Worm (Caenorhabditis elegans) whole organism, young adult: ENCODE data around the gene F11A10.6.

Experiments used
- B0019.2 ChIP-seq: fragments of 200-800 bp; sonication (Bioruptor generic); conservative IDR thresholded peaks from 2 replicates; pipeline ENCODE4 v1.3.6; 2022; ENCODE audit warnings: missing genetic modification reagents, missing genetic modification characterization, missing compliant biosample characterization
- C17E4.6 ChIP-seq: fragments of 200-800 bp; sonication (Bioruptor generic); IDR thresholded peaks from 2 replicates; pipeline ENCODE4 v1.3.6; 2022; ENCODE audit warnings: missing genetic modification reagents, missing genetic modification characterization, missing compliant biosample characterization
- F39B2.1 ChIP-seq: fragments of 200-800 bp; sonication (Bioruptor generic); IDR thresholded peaks from 2 replicates; pipeline ENCODE4 v1.3.6; 2022; ENCODE audit warnings: missing genetic modification reagents, missing genetic modification characterization, missing compliant biosample characterization
- F55B11.4 ChIP-seq: sonication (generic microtip); optimal IDR thresholded peaks from 2 replicates; lab custom pipeline; 2016; ENCODE audit warnings: missing compliant biosample characterization, missing genetic modification characterization, borderline replicate concordance; ENCODE audit not compliant: insufficient read depth
- K11D2.4 ChIP-seq: fragments of 200-800 bp; sonication (Bioruptor generic); IDR thresholded peaks from 2 replicates; pipeline ENCODE4 v1.3.6; 2022; ENCODE audit warnings: missing genetic modification reagents, missing genetic modification characterization, missing compliant biosample characterization
- akir-1 ChIP-seq: fragments of 200-800 bp; sonication (Bioruptor generic); optimal IDR thresholded peaks from 2 replicates; lab custom pipeline; 2018; ENCODE audit warnings: mild to moderate bottlenecking, missing genetic modification characterization, moderate library complexity, missing compliant biosample characterization
- aptf-3 ChIP-seq: fragments of 200-800 bp; sonication (Bioruptor generic); IDR thresholded peaks from 2 replicates; pipeline ENCODE4 v1.3.6; 2022; ENCODE audit warnings: missing genetic modification characterization, missing compliant biosample characterization
- atf-7 ChIP-seq: sonication (generic microtip); optimal IDR thresholded peaks from 2 replicates; lab custom pipeline; 2017; ENCODE audit warnings: mild to moderate bottlenecking, missing genetic modification characterization, missing compliant biosample characterization
- athp-1 ChIP-seq: sonication (generic microtip); optimal IDR thresholded peaks from 2 replicates; lab custom pipeline; 2017; ENCODE audit warnings: mild to moderate bottlenecking, missing genetic modification characterization, missing compliant biosample characterization
- attf-5 ChIP-seq: fragments of 200-800 bp; sonication (Bioruptor generic); optimal IDR thresholded peaks from 2 replicates; lab custom pipeline; 2018; ENCODE audit warnings: mild to moderate bottlenecking, missing genetic modification characterization, missing compliant biosample characterization
- cebp-1 ChIP-seq, 2 experiments: fragments of 200-800 bp in 1 of 2; sonication (Bioruptor generic) in 1 of 2; sonication (generic microtip) in 1 of 2; IDR thresholded peaks in 1 of 2; optimal IDR thresholded peaks in 1 of 2; 2 replicates each; pipeline versions ENCODE4 v1.3.6 to Lab custom; 2017 to 2022; ENCODE audit warnings: missing compliant biosample characterization in 2 of 2, missing genetic modification characterization in 2 of 2, mild to moderate bottlenecking in 1 of 2, missing genetic modification reagents in 1 of 2, moderate library complexity in 1 of 2
- cebp-2 ChIP-seq: fragments of 200-800 bp; sonication (Bioruptor generic); IDR thresholded peaks from 2 replicates; pipeline ENCODE4 v1.3.6; 2022; ENCODE audit warnings: missing genetic modification characterization, missing compliant biosample characterization
- ceh-40 ChIP-seq: fragments of 200-800 bp; sonication (Bioruptor generic); IDR thresholded peaks from 2 replicates; pipeline ENCODE4 v1.3.6; 2022; ENCODE audit warnings: missing genetic modification characterization, missing compliant biosample characterization
- ceh-79 ChIP-seq: sonication (generic microtip); optimal IDR thresholded peaks from 2 replicates; lab custom pipeline; 2017; ENCODE audit warnings: mild to moderate bottlenecking, missing genetic modification characterization, missing compliant biosample characterization
- die-1 ChIP-seq: sonication (generic microtip); optimal IDR thresholded peaks from 2 replicates; lab custom pipeline; 2016; ENCODE audit warnings: missing genotype, mild to moderate bottlenecking, missing genetic modification characterization, missing compliant biosample characterization
- egrh-3 ChIP-seq: fragments of 200-800 bp; sonication (Bioruptor generic); IDR thresholded peaks from 2 replicates; pipeline ENCODE4 v1.3.6; 2022; ENCODE audit warnings: missing genetic modification reagents, missing genetic modification characterization, missing compliant biosample characterization
- fkh-3 ChIP-seq: sonication (generic microtip); optimal IDR thresholded peaks from 2 replicates; lab custom pipeline; 2016; ENCODE audit warnings: mild to moderate bottlenecking, missing genetic modification characterization, missing compliant biosample characterization
- him-1 ChIP-seq: sonication (generic microtip); optimal IDR thresholded peaks from 2 replicates; lab custom pipeline; 2016; ENCODE audit warnings: missing genotype, missing genetic modification reagents, missing genetic modification characterization, missing compliant biosample characterization
- hlh-12 ChIP-seq: sonication (generic microtip); optimal IDR thresholded peaks from 2 replicates; lab custom pipeline; 2016; ENCODE audit warnings: missing genetic modification characterization, missing compliant biosample characterization
- hmg-1.2 ChIP-seq: fragments of 200-800 bp; sonication (Bioruptor generic); IDR thresholded peaks from 2 replicates; pipeline ENCODE4 v1.3.6; 2022; ENCODE audit warnings: missing genetic modification reagents, missing genetic modification characterization, missing compliant biosample characterization
- hmg-20 ChIP-seq: fragments of 200-800 bp; sonication (Bioruptor generic); IDR thresholded peaks from 2 replicates; pipeline ENCODE4 v1.3.6; 2022; ENCODE audit warnings: missing genetic modification reagents, missing genetic modification characterization, missing compliant biosample characterization
- hrde-1 ChIP-seq: sonication (generic microtip); optimal IDR thresholded peaks from 2 replicates; lab custom pipeline; 2016; ENCODE audit warnings: missing genetic modification characterization, mild to moderate bottlenecking, missing compliant biosample characterization, moderate library complexity, missing genotype, missing genetic modification reagents, borderline replicate concordance
- hsf-1 ChIP-seq: fragments of 200-800 bp; sonication (Bioruptor generic); IDR thresholded peaks from 2 replicates; pipeline ENCODE4 v1.3.6; 2022; ENCODE audit warnings: missing genetic modification reagents, missing genetic modification characterization, missing compliant biosample characterization
- lag-1 ChIP-seq: fragments of 200-800 bp; sonication (Bioruptor generic); IDR thresholded peaks from 2 replicates; pipeline ENCODE4 v1.3.6; 2022; ENCODE audit warnings: missing genetic modification reagents, missing genetic modification characterization, missing compliant biosample characterization
- let-526 ChIP-seq: fragments of 200-800 bp; sonication (Bioruptor generic); IDR thresholded peaks from 2 replicates; pipeline ENCODE4 v1.3.6; 2022; ENCODE audit warnings: missing genetic modification reagents, missing genetic modification characterization, missing compliant biosample characterization
- lin-40 ChIP-seq: sonication (generic microtip); optimal IDR thresholded peaks from 2 replicates; lab custom pipeline; 2016; ENCODE audit warnings: missing genetic modification characterization, mild to moderate bottlenecking, missing compliant biosample characterization, missing genotype, missing genetic modification reagents
- lin-54 ChIP-seq: fragments of 200-800 bp; sonication (Bioruptor generic); optimal IDR thresholded peaks from 2 replicates; lab custom pipeline; 2018; ENCODE audit warnings: mild to moderate bottlenecking, missing genetic modification characterization, missing compliant biosample characterization
- madf-3 ChIP-seq: fragments of 200-800 bp; sonication (Bioruptor generic); IDR thresholded peaks from 2 replicates; pipeline ENCODE4 v1.3.6; 2022; ENCODE audit warnings: missing genetic modification reagents, missing genetic modification characterization, missing compliant biosample characterization
- mxl-1 ChIP-seq: sonication (generic microtip); optimal IDR thresholded peaks from 2 replicates; lab custom pipeline; 2016; ENCODE audit warnings: missing genetic modification characterization, missing compliant biosample characterization
- nfyb-1 ChIP-seq: fragments of 200-800 bp; sonication (Bioruptor generic); IDR thresholded peaks from 2 replicates; pipeline ENCODE4 v1.3.6; 2022; ENCODE audit warnings: missing genetic modification reagents, missing genetic modification characterization, missing compliant biosample characterization
- pbrm-1 ChIP-seq: fragments of 200-800 bp; sonication (Bioruptor generic); IDR thresholded peaks from 2 replicates; pipeline ENCODE4 v1.3.6; 2022; ENCODE audit warnings: missing genetic modification reagents, missing genetic modification characterization, missing compliant biosample characterization
- rec-8 ChIP-seq, 2 experiments: sonication (generic microtip); optimal IDR thresholded peaks; 2 replicates each; lab custom pipeline; 2016; ENCODE audit warnings: mild to moderate bottlenecking in 2 of 2, missing genetic modification characterization in 2 of 2, missing genetic modification reagents in 2 of 2, missing genotype in 2 of 2, missing biosample characterization in 1 of 2, missing compliant biosample characterization in 1 of 2, moderate library complexity in 1 of 2
- repo-1 ChIP-seq: sonication (generic microtip); optimal IDR thresholded peaks from 2 replicates; lab custom pipeline; 2017; ENCODE audit warnings: mild to moderate bottlenecking, missing genetic modification characterization, missing compliant biosample characterization
- sea-2 ChIP-seq: fragments of 200-800 bp; sonication (Bioruptor generic); IDR thresholded peaks from 2 replicates; pipeline ENCODE4 v1.3.6; 2022; ENCODE audit warnings: missing genetic modification characterization, missing compliant biosample characterization
- snpc-1.3 ChIP-seq: sonication (generic microtip); optimal IDR thresholded peaks from 2 replicates; lab custom pipeline; 2017; ENCODE audit warnings: missing genetic modification characterization, mild to moderate bottlenecking, missing compliant biosample characterization, antibody characterized with exemption, moderate library complexity, missing genotype, missing genetic modification reagents; ENCODE audit not compliant: insufficient read depth
- sptf-2 ChIP-seq: fragments of 200-800 bp; sonication (Bioruptor generic); optimal IDR thresholded peaks from 2 replicates; lab custom pipeline; 2018; ENCODE audit warnings: mild to moderate bottlenecking, missing genetic modification characterization, missing compliant biosample characterization
- tbx-9 ChIP-seq: sonication (generic microtip); optimal IDR thresholded peaks from 2 replicates; lab custom pipeline; 2016; ENCODE audit warnings: borderline replicate concordance, missing genetic modification characterization, inconsistent platforms, missing compliant biosample characterization
- unc-130 ChIP-seq: sonication (generic microtip); optimal IDR thresholded peaks from 2 replicates; lab custom pipeline; 2016; ENCODE audit warnings: missing genetic modification reagents, missing genetic modification characterization, missing compliant biosample characterization
- unc-62 ChIP-seq: fragments of 150-350 bp; optimal IDR thresholded peaks from 2 replicates; lab custom pipeline; 2014; ENCODE audit warnings: missing biosample characterization, missing genetic modification reagents, missing genetic modification characterization
- xnd-1 ChIP-seq: sonication (generic microtip); optimal IDR thresholded peaks from 2 replicates; lab custom pipeline; 2016; ENCODE audit warnings: missing genotype, missing genetic modification reagents, missing genetic modification characterization, missing compliant biosample characterization
- zfh-2 ChIP-seq: fragments of 200-800 bp; sonication (Bioruptor generic); conservative IDR thresholded peaks from 2 replicates; pipeline ENCODE4 v1.3.6; 2022; ENCODE audit warnings: missing genetic modification reagents, missing genetic modification characterization, missing compliant biosample characterization
- ztf-6 ChIP-seq: fragments of 200-800 bp; sonication (Bioruptor generic); IDR thresholded peaks from 2 replicates; pipeline ENCODE4 v1.3.6; 2022; ENCODE audit warnings: missing genetic modification reagents, missing genetic modification characterization, missing compliant biosample characterization

Gene F11A10.6

ce11 chrIV:12111477-12111876 lies 22.0 kb upstream of the F11A10.6 start, which contains the start of gene dlc-2:
dlc-2 (minus strand) TSS chrIV:12111577.
- TF ChIP-seq atf-7 (no peak), aptf-3 (no peak), hmg-20 (GFP tag; lab: Robert Waterston, UW) (no peak), F55B11.4 (tag; lab: Kevin White, UChicago) (no peak), athp-1 (tag; lab: Kevin White, UChicago) (no peak), snpc-1.3 (tag; lab: Kevin White, UChicago) (no peak), cebp-1 (GFP tag; IDR thresholded peaks at IDR 0.05; lab: Robert Waterston, UW) (no peak), cebp-1 (tag; optimal IDR thresholded peaks at IDR 0.05; lab: Kevin White, UChicago) (no peak), hmg-1.2 (GFP tag; lab: Robert Waterston, UW) (no peak), lin-54 (no peak), ceh-79 (tag; lab: Kevin White, UChicago) (no peak), tbx-9 (tag; lab: Kevin White, UChicago) (no peak), let-526 (GFP tag; lab: Robert Waterston, UW) (no peak), pbrm-1 (GFP tag; lab: Robert Waterston, UW) (no peak), ztf-6 (GFP tag; lab: Robert Waterston, UW) (no peak), F39B2.1 (GFP tag; lab: Robert Waterston, UW) (no peak)

DNA sequence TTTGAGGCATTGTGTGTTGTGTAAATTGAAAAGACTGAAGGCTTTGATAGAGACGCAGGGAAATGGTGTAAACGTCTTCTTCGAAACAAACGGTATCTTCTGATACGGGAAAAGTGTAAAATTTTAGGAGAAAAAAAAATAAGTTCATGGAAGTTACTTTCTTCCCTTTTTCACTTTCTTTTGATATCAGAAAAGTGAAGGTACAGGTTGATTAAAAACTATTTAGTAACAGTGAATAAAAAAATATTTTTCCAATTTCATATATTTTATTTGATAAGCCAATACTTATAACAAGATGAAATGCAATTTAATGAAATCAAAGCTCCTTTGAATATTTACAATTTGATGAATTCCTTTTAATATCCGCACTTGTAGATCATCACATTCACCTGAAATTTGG lies 20.9 kb upstream of the F11A10.6 start, which contains the start of gene col-129:
col-129 (minus strand) TSS at position 101 of the 400 bp plus-strand sequence.
- TF ChIP-seq aptf-3 (no peak), ceh-79 (tag; lab: Kevin White, UChicago) (no peak), cebp-2 (no peak), him-1 (tag; lab: Kevin White, UChicago) (no peak), madf-3 (GFP tag; lab: Robert Waterston, UW) (no peak), attf-5 (GFP tag; lab: Kevin White, UChicago) (no peak), akir-1 (no peak), hrde-1 (tag; lab: Kevin White, UChicago) (no peak)

ce11 chrIV:12109743-12110142 lies 20.3 kb upstream of the F11A10.6 start:
- TF ChIP-seq repo-1 (no peak), lin-40 (tag; lab: Kevin White, UChicago) (peak; percentile 34)
- TF ChIP-seq, all 124 proteins: peak for 1

DNA sequence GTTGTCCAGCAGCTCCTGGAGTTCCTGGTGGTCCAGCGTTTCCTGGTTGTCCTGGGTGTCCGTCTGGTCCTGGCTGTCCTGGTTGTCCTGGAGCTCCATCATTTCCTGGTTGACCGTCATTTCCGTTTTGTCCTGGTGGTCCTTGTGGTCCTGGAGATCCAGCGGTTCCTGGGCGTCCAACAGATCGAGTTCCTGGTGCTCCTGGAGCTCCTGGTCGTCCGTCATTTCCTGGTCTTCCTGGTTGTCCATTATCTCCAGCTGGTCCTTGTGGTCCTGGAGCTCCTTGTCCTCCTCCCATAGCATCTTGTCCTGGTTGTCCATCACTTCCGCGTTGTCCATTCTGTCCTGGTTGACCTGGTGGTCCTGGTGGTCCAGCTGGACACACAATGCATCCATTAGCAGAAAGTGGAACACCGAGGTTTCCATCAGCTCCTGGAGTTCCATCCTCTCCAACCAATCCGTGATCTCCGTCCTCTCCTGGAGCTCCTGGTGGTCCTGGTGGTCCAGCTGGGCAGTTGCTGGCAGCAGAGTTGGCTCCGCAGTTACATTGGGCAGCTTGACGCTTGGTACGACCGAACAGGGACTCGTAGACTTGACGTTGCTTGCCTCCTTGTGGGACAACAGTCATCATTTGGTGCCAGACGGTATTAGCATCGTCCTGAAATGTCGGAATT lies 19.7 kb upstream of the F11A10.6 start:
- TF ChIP-seq unc-62 (no peak), ceh-40 (GFP tag; lab: Robert Waterston, UW) (no peak), repo-1 (no peak), atf-7 (no peak), sea-2 (GFP tag; lab: Robert Waterston, UW) (no peak), lin-40 (tag; lab: Kevin White, UChicago) (peak; percentile 7), C17E4.6 (GFP tag; lab: Robert Waterston, UW) (no peak), K11D2.4 (GFP tag; lab: Robert Waterston, UW) (no peak), cebp-2 (peak; percentile 55; the same call in 1 of the 2 replicates), unc-130 (GFP tag; lab: Kevin White, UChicago) (no peak), xnd-1 (tag; lab: Kevin White, UChicago) (no peak), nfyb-1 (no peak), egrh-3 (0 out of 2 replicates have a peak, but pooled peaks have one; percentile 3), rec-8 (tag; optimal IDR thresholded peaks at IDR 0.05; lab: Kevin White, UChicago) (no peak), zfh-2 (GFP tag; lab: Robert Waterston, UW) (peak; percentile 76; the same call in 1 of the 2 replicates), die-1 (no peak), hsf-1 (GFP tag; lab: Robert Waterston, UW) (0 out of 2 replicates have a peak, but pooled peaks have one; percentile 56), sptf-2 (GFP tag; lab: Kevin White, UChicago) (no peak), B0019.2 (GFP tag; lab: Robert Waterston, UW) (no peak), mxl-1 (tag; lab: Kevin White, UChicago) (no peak), fkh-3 (tag; lab: Kevin White, UChicago) (no peak), hlh-12 (tag; lab: Kevin White, UChicago) (no peak), lag-1 (GFP tag; lab: Robert Waterston, UW) (no peak)
